Fruit fly (Drosophila melanogaster) whole organism, embryonic: ENCODE data around the gene hyd.
A peak's percentile ranks its signal among the peaks of the same experiment; 100 is the strongest.

Source experiments
- C15 ChIP-seq: fragments of 200-800 bp; sonication (Bioruptor generic); IDR thresholded peaks from 3 replicates; pipeline ENCODE4 v1.3.6; 2022; ENCODE audit warnings: missing biosample characterization, missing genetic modification characterization
- CG13624 ChIP-seq: fragments of 200-800 bp; sonication (Bioruptor generic); optimal IDR thresholded peaks from 2 replicates; lab custom pipeline; 2016; ENCODE audit warnings: missing biosample characterization, missing genetic modification characterization
- CG14014 ChIP-seq: fragments of 200-800 bp; sonication (Bioruptor generic); IDR thresholded peaks from 2 replicates; pipeline ENCODE4 v1.3.6; 2022; ENCODE audit warnings: missing biosample characterization, missing genetic modification characterization
- CG14965 ChIP-seq: fragments of 200-800 bp; sonication (Bioruptor generic); optimal IDR thresholded peaks from 2 replicates; lab custom pipeline; 2016; ENCODE audit warnings: missing biosample characterization, missing genetic modification characterization, borderline replicate concordance
- CG15601 ChIP-seq: fragments of 200-800 bp; sonication (Bioruptor generic); optimal IDR thresholded peaks from 3 replicates; lab custom pipeline; 2019; ENCODE audit warnings: missing biosample characterization, mild to moderate bottlenecking, missing genetic modification characterization, moderate library complexity
- CG17359 ChIP-seq: fragments of 200-800 bp; sonication (Bioruptor generic); optimal IDR thresholded peaks from 3 replicates; lab custom pipeline; 2018; ENCODE audit warnings: missing biosample characterization, mild to moderate bottlenecking, missing genetic modification characterization, moderate library complexity
- CG17361 ChIP-seq: fragments of 200-800 bp; sonication (Bioruptor generic); IDR thresholded peaks from 3 replicates; pipeline ENCODE4 v1.3.6; 2022; ENCODE audit warnings: missing biosample characterization, missing genetic modification characterization
- CG17802 ChIP-seq: fragments of 200-800 bp; sonication (Bioruptor generic); optimal IDR thresholded peaks from 2 replicates; lab custom pipeline; 2018; ENCODE audit warnings: missing biosample characterization, mild to moderate bottlenecking, missing genetic modification characterization, moderate library complexity
- CG3281 ChIP-seq: fragments of 200-800 bp; sonication (Bioruptor generic); optimal IDR thresholded peaks from 3 replicates; lab custom pipeline; 2017; ENCODE audit warnings: missing biosample characterization, mild to moderate bottlenecking, missing genetic modification characterization
- CG34422 ChIP-seq: fragments of 200-800 bp; sonication (Bioruptor generic); IDR thresholded peaks from 3 replicates; pipeline ENCODE4 v1.3.6; 2022; ENCODE audit warnings: missing biosample characterization, missing genetic modification characterization
- CG3726 ChIP-seq: fragments of 200-800 bp; sonication (Bioruptor generic); IDR thresholded peaks from 3 replicates; pipeline ENCODE4, ENCODE4 v1.3.6; 2022; ENCODE audit warnings: missing biosample characterization, missing genetic modification characterization
- CG4424 ChIP-seq: fragments of 200-800 bp; sonication (Bioruptor generic); optimal IDR thresholded peaks from 3 replicates; lab custom pipeline; 2016; ENCODE audit warnings: missing biosample characterization, missing genetic modification characterization
- CG5180 ChIP-seq: fragments of 200-800 bp; sonication (Bioruptor generic); optimal IDR thresholded peaks from 3 replicates; lab custom pipeline; 2017; ENCODE audit warnings: missing biosample characterization, missing genetic modification characterization, mild to moderate bottlenecking, moderate library complexity, missing genetic modification reagents
- Dip3 ChIP-seq: fragments of 200-800 bp; sonication (Bioruptor generic); optimal IDR thresholded peaks from 3 replicates; lab custom pipeline; 2016; ENCODE audit warnings: missing biosample characterization, missing genetic modification characterization
- Ets97D ChIP-seq: fragments of 200-800 bp; sonication (Bioruptor generic); optimal IDR thresholded peaks from 3 replicates; lab custom pipeline; 2016; ENCODE audit warnings: missing biosample characterization, missing genetic modification characterization
- Fer1 ChIP-seq: fragments of 200-800 bp; sonication (Bioruptor generic); optimal IDR thresholded peaks from 2 replicates; lab custom pipeline; 2017; ENCODE audit warnings: missing biosample characterization, mild to moderate bottlenecking, missing genetic modification characterization
- Hand ChIP-seq: fragments of 200-800 bp; sonication (Bioruptor generic); optimal IDR thresholded peaks from 2 replicates; lab custom pipeline; 2017; ENCODE audit warnings: mild to moderate bottlenecking, missing biosample characterization, missing genetic modification reagents, missing genetic modification characterization
- Jarid2 ChIP-seq: fragments of 200-800 bp; sonication (Bioruptor generic); optimal IDR thresholded peaks from 3 replicates; lab custom pipeline; 2017; ENCODE audit warnings: mild to moderate bottlenecking, missing biosample characterization, missing genetic modification reagents, missing genetic modification characterization
- Kr ChIP-seq: fragments of 200-800 bp; sonication (Bioruptor generic); optimal IDR thresholded peaks from 2 replicates; lab custom pipeline; 2017; ENCODE audit warnings: missing biosample characterization, mild to moderate bottlenecking, missing genetic modification characterization
- Myb ChIP-seq: fragments of 200-800 bp; sonication (Bioruptor generic); optimal IDR thresholded peaks from 2 replicates; lab custom pipeline; 2016; ENCODE audit warnings: missing biosample characterization, missing genetic modification characterization
- NFAT ChIP-seq: fragments of 200-800 bp; sonication (Bioruptor generic); IDR thresholded peaks from 2 replicates; pipeline ENCODE4 v1.3.6; 2022; ENCODE audit warnings: missing biosample characterization, missing genetic modification characterization
- Pdp1 ChIP-seq, 2 experiments: fragments of 200-800 bp; sonication (Bioruptor generic); optimal IDR thresholded peaks; 3 replicates each; lab custom pipeline; 2016; ENCODE audit warnings: missing biosample characterization in 2 of 2, missing genetic modification characterization in 2 of 2, mild to moderate bottlenecking in 1 of 2, moderate library complexity in 1 of 2
- Ptx1 ChIP-seq: fragments of 200-800 bp; sonication (Bioruptor generic); IDR thresholded peaks from 2 replicates; pipeline ENCODE4 v1.3.6; 2022; ENCODE audit warnings: missing biosample characterization, missing genetic modification characterization
- Ravus ChIP-seq: fragments of 200-800 bp; sonication (Bioruptor generic); IDR thresholded peaks from 2 replicates; pipeline ENCODE4 v1.3.6; 2022; ENCODE audit warnings: missing biosample characterization, missing genetic modification characterization
- Sry-β ChIP-seq: fragments of 200-800 bp; sonication (Bioruptor generic); optimal IDR thresholded peaks from 2 replicates; lab custom pipeline; 2018; ENCODE audit warnings: missing biosample characterization, mild to moderate bottlenecking, missing genetic modification characterization, moderate library complexity
- bab2 ChIP-seq: fragments of 200-800 bp; sonication (Bioruptor generic); optimal IDR thresholded peaks from 2 replicates; lab custom pipeline; 2016; ENCODE audit warnings: missing biosample characterization, missing genetic modification characterization
- btn ChIP-seq: fragments of 200-800 bp; sonication (Bioruptor generic); optimal IDR thresholded peaks from 2 replicates; lab custom pipeline; 2016; ENCODE audit warnings: missing biosample characterization, missing genetic modification characterization
- cad ChIP-seq: fragments of >200 bp; optimal IDR thresholded peaks from 2 replicates; lab custom pipeline; 2017; ENCODE audit warnings: missing biosample characterization, missing genetic modification characterization
- cg ChIP-seq: fragments of 200-800 bp; sonication (Bioruptor generic); optimal IDR thresholded peaks from 3 replicates; lab custom pipeline; 2019; ENCODE audit warnings: missing biosample characterization, mild to moderate bottlenecking, missing genetic modification characterization, moderate library complexity
- chif ChIP-seq, 2 experiments: fragments of 200-800 bp; sonication (Bioruptor generic); optimal IDR thresholded peaks; 3 replicates each; lab custom pipeline; 2016; ENCODE audit warnings: missing biosample characterization in 2 of 2, missing genetic modification characterization in 2 of 2
- emc ChIP-seq: fragments of 200-800 bp; sonication (Bioruptor generic); optimal IDR thresholded peaks from 2 replicates; lab custom pipeline; 2016; ENCODE audit warnings: missing biosample characterization, missing genetic modification characterization
- fd64A ChIP-seq: fragments of 200-800 bp; sonication (Bioruptor generic); optimal IDR thresholded peaks from 3 replicates; lab custom pipeline; 2018; ENCODE audit warnings: missing biosample characterization, mild to moderate bottlenecking, missing genetic modification characterization
- grau ChIP-seq: fragments of 200-800 bp; optimal IDR thresholded peaks from 3 replicates; lab custom pipeline; 2019; ENCODE audit warnings: missing biosample characterization, mild to moderate bottlenecking, missing genetic modification characterization, moderate library complexity
- hbn ChIP-seq: fragments of 200-800 bp; sonication (Bioruptor generic); IDR thresholded peaks from 2 replicates; pipeline ENCODE4 v1.3.6; 2022; ENCODE audit warnings: missing biosample characterization, missing genetic modification characterization; ENCODE audit not compliant: partially characterized antibody
- her ChIP-seq: fragments of 200-800 bp; sonication (Bioruptor generic); optimal IDR thresholded peaks from 2 replicates; lab custom pipeline; 2016; ENCODE audit warnings: missing biosample characterization, missing genetic modification characterization
- hkb ChIP-seq, 2 experiments: fragments of 200-800 bp in 1 of 2; fragments of >200 bp in 1 of 2; sonication (Bioruptor generic) in 1 of 2; IDR thresholded peaks in 1 of 2; optimal IDR thresholded peaks in 1 of 2; 2 replicates each; pipeline versions ENCODE4 v1.3.6 to Lab custom; 2017 to 2022; ENCODE audit warnings: missing biosample characterization in 1 of 2, missing genetic modification characterization in 1 of 2
- kah ChIP-seq: fragments of 200-800 bp; sonication (Bioruptor generic); optimal IDR thresholded peaks from 2 replicates; lab custom pipeline; 2018; ENCODE audit warnings: missing biosample characterization, mild to moderate bottlenecking, missing genetic modification characterization
- lilli ChIP-seq: fragments of 200-800 bp; sonication (Bioruptor generic); optimal IDR thresholded peaks from 3 replicates; lab custom pipeline; 2016; ENCODE audit warnings: missing biosample characterization, missing genetic modification characterization
- nau ChIP-seq: fragments of 200-800 bp; sonication (Bioruptor generic); optimal IDR thresholded peaks from 3 replicates; lab custom pipeline; 2017; ENCODE audit warnings: missing biosample characterization, mild to moderate bottlenecking, missing genetic modification characterization, missing genetic modification reagents
- nerfin-1 ChIP-seq: fragments of 200-800 bp; sonication (Bioruptor generic); optimal IDR thresholded peaks from 3 replicates; lab custom pipeline; 2019; ENCODE audit warnings: missing biosample characterization, mild to moderate bottlenecking, missing genetic modification characterization, moderate library complexity
- pho ChIP-seq: fragments of 200-800 bp; sonication (Bioruptor generic); optimal IDR thresholded peaks from 2 replicates; lab custom pipeline; 2016; ENCODE audit warnings: missing biosample characterization, missing genetic modification characterization
- pros ChIP-seq: fragments of 200-800 bp; sonication (Bioruptor generic); optimal IDR thresholded peaks from 3 replicates; lab custom pipeline; 2019; ENCODE audit warnings: missing biosample characterization, mild to moderate bottlenecking, missing genetic modification characterization, moderate library complexity
- run ChIP-seq: fragments of 200-800 bp; sonication (Bioruptor generic); optimal IDR thresholded peaks from 3 replicates; lab custom pipeline; 2018; ENCODE audit warnings: missing biosample characterization, mild to moderate bottlenecking, missing genetic modification characterization
- sna ChIP-seq: fragments of 200-800 bp; sonication (Bioruptor generic); IDR thresholded peaks from 2 replicates; pipeline ENCODE4 v1.3.6; 2022; ENCODE audit warnings: missing biosample characterization, missing genetic modification characterization; ENCODE audit not compliant: partially characterized antibody
- stc ChIP-seq: fragments of 200-800 bp; sonication (Bioruptor generic); IDR thresholded peaks from 2 replicates; pipeline ENCODE4 v1.3.6; 2022; ENCODE audit warnings: missing biosample characterization, missing genetic modification characterization
- sug ChIP-seq: fragments of 200-800 bp; optimal IDR thresholded peaks from 2 replicates; lab custom pipeline; 2019; ENCODE audit warnings: missing biosample characterization, mild to moderate bottlenecking, missing genetic modification characterization, moderate library complexity
- zfh2 ChIP-seq: fragments of 200-800 bp; sonication (Bioruptor generic); optimal IDR thresholded peaks from 2 replicates; lab custom pipeline; 2016; ENCODE audit warnings: missing biosample characterization, missing genetic modification characterization

Gene hyd

dm6 chr3R:9767620-9768592 lies 42.5 kb upstream of the hyd start, which contains the start of gene Naa80 (continued):
- TF ChIP-seq cg (GFP tag; lab: Kevin White, UChicago) = peak; percentile 51
- TF ChIP-seq CG4424 (GFP tag; lab: Kevin White, UChicago) = peak; percentile 47
- peak; percentile 22 for TF ChIP-seq CG15601 (tag; lab: Kevin White, UChicago)
- TF ChIP-seq Ets97D (GFP tag; lab: Kevin White, UChicago) = peak; percentile 87
- no peak for TF ChIP-seq pros (GFP tag; lab: Kevin White, UChicago)
- peak; percentile 32 for TF ChIP-seq emc (GFP tag; lab: Kevin White, UChicago)
- TF ChIP-seq nau (GFP tag; lab: Kevin White, UChicago) = no peak
- no peak for TF ChIP-seq Sry-β (GFP tag; lab: Kevin White, UChicago)
- TF ChIP-seq run (tag; lab: Kevin White, UChicago) = no peak
- peak; percentile 12 to 72 for TF ChIP-seq chif (GFP tag; optimal IDR thresholded peaks at IDR 0.05; lab: Kevin White, UChicago)
- no peak for TF ChIP-seq hbn (GFP tag; lab: Robert Waterston, UW)
- peak; percentile 81 for TF ChIP-seq hkb (optimal IDR thresholded peaks at IDR 0.05; lab: Kevin White, UChicago)
- TF ChIP-seq hkb (GFP tag; IDR thresholded peaks at IDR 0.05; lab: Robert Waterston, UW) = peak; percentile 37; the same call in 1 of the 2 replicates
- TF ChIP-seq Hand (GFP tag; lab: Kevin White, UChicago) = no peak
- peak; percentile 54 to 73 for TF ChIP-seq Pdp1 (GFP tag; optimal IDR thresholded peaks at IDR 0.05; lab: Kevin White, UChicago)
- peak; percentile 56 for TF ChIP-seq Ptx1
- peak; percentile 62 for TF ChIP-seq Fer1 (GFP tag; lab: Kevin White, UChicago)
- TF ChIP-seq Myb = peak; percentile 96
- TF ChIP-seq sna (GFP tag; lab: Robert Waterston, UW) = no peak
- peak; percentile 87 for TF ChIP-seq NFAT
- peak; percentile 51 for TF ChIP-seq CG3281
- TF ChIP-seq Jarid2 (GFP tag; lab: Kevin White, UChicago) = no peak
- TF ChIP-seq Kr = no peak
- TF ChIP-seq her (GFP tag; lab: Kevin White, UChicago) = peak; percentile 84
- peak; percentile 89 for TF ChIP-seq zfh2 (GFP tag; lab: Kevin White, UChicago)
- TF ChIP-seq CG5180 (GFP tag; lab: Kevin White, UChicago) = no peak
- TF ChIP-seq btn (GFP tag; lab: Kevin White, UChicago) = no peak
- peak; percentile 13 for TF ChIP-seq CG14965
- TF ChIP-seq sug (tag; lab: Kevin White, UChicago) = peak; percentile 71
- no peak for TF ChIP-seq C15 (GFP tag; lab: Robert Waterston, UW)
- TF ChIP-seq fd64A (GFP tag; lab: Kevin White, UChicago) = no peak
- TF ChIP-seq CG34422 = peak; percentile 80
- TF ChIP-seq grau (tag; lab: Kevin White, UChicago) = peak; percentile 53
- TF ChIP-seq CG17359 (tag; lab: Kevin White, UChicago) = peak; percentile 26
- TF ChIP-seq CG17802 (tag; lab: Kevin White, UChicago) = peak; percentile 33
- TF ChIP-seq kah (GFP tag; lab: Kevin White, UChicago) = peak; percentile 31
- peak; percentile 83 for TF ChIP-seq Dip3
- TF ChIP-seq CG3726 (GFP tag; lab: Robert Waterston, UW) = no peak
- TF ChIP-seq pho (GFP tag; lab: Kevin White, UChicago) = peak; percentile 76
- no peak for TF ChIP-seq stc
- peak; percentile 75 for TF ChIP-seq lilli (GFP tag; lab: Kevin White, UChicago)
- peak; percentile 60; the same call in 1 of the 2 replicates for TF ChIP-seq CG14014
- TF ChIP-seq cad (GFP tag; lab: Kevin White, UChicago) = no peak
- TF ChIP-seq Ravus (GFP tag; lab: Robert Waterston, UW) = no peak; the same call in 1 of the 2 replicates
- peak; percentile 21 for TF ChIP-seq nerfin-1
- peak; percentile 88 for TF ChIP-seq CG13624 (GFP tag; lab: Kevin White, UChicago)
- 0 out of 3 replicates have a peak, but pooled peaks have one; percentile 10 for TF ChIP-seq CG17361
- TF ChIP-seq bab2 (GFP tag; lab: Kevin White, UChicago) = peak; percentile 66
